Worm (Caenorhabditis elegans): ENCODE measurements around the gene F55A11.6.
A peak's percentile ranks its signal among the peaks of the same experiment; 100 is the strongest.

- TF ChIP-seq ztf-1 (GFP tag; conservative IDR thresholded peaks at IDR 0.05), result no peak
- TF ChIP-seq nhr-11 (tag; optimal IDR thresholded peaks at IDR 0.05), result no peak
- TF ChIP-seq nhr-237 (tag; optimal IDR thresholded peaks at IDR 0.05), result no peak
- TF ChIP-seq lin-39 (tag; optimal IDR thresholded peaks at IDR 0.05), result no peak
- peak; percentile 32 for TF ChIP-seq ama-1 (optimal IDR thresholded peaks at IDR 0.05)
- TF ChIP-seq ztf-11 (tag; optimal IDR thresholded peaks at IDR 0.05), result no peak
- no peak for TF ChIP-seq snpc-4 (tag; optimal IDR thresholded peaks at IDR 0.05)
- no peak for TF ChIP-seq mdl-1 (tag; optimal IDR thresholded peaks at IDR 0.05)
- TF ChIP-seq lin-11 (tag; optimal IDR thresholded peaks at IDR 0.05), result no peak
- TF ChIP-seq nhr-12 (tag; optimal IDR thresholded peaks at IDR 0.05), result no peak
- no peak for TF ChIP-seq fos-1 (tag; optimal IDR thresholded peaks at IDR 0.05)
Observed at ce11 chrV:11770053-11770517, 6.6 kb upstream of the F55A11.6 start, which contains the start of gene F55A11.4.

Measured in whole organism, L2 larva.